Worm (Caenorhabditis elegans): ENCODE data around the gene C07A4.3.

C07A4.3 gene

DNA sequence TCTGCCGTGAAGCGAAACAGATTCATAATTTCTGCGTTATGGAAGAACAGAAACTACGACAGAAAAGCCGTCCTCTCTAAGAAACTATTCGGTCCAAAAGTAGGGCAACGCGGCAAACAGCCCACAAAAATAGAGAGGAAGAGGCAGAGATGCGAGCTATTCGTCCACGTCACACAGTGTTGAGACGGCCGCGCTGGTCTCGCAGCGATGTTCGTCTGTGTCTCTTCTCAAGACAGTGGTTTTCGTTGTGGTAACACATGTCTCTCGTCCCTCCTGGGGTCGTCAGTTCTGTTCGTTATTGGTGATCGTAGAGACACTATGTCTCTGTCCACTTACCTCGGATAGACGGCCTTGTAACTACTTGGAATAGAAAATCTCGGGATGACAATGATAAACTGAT, 16.1 kb upstream of the C07A4.3 start, which contains the start of gene erd-2.1 (continued):
- TF ChIP-seq ceh-18 (tag; optimal IDR thresholded peaks at IDR 0.05) (peak; percentile 13), pros-1 (tag; optimal IDR thresholded peaks at IDR 0.05) (no peak), Y22D7AL.16 (tag; optimal IDR thresholded peaks at IDR 0.05) (no peak), C38D4.7 (GFP tag; optimal IDR thresholded peaks at IDR 0.05) (no peak), odd-2 (tag; optimal IDR thresholded peaks at IDR 0.05) (no peak), pha-2 (tag; optimal IDR thresholded peaks at IDR 0.05) (no peak), pag-3 (tag; optimal IDR thresholded peaks at IDR 0.05; ENCODE audit: borderline replicate concordance) (no peak), pqm-1 (tag; optimal IDR thresholded peaks at IDR 0.05) (no peak), ceh-34 (tag; optimal IDR thresholded peaks at IDR 0.05) (no peak), ceh-48 (tag; optimal IDR thresholded peaks at IDR 0.05) (no peak), syd-9 (tag; optimal IDR thresholded peaks at IDR 0.05) (no peak), dmd-4 (tag; optimal IDR thresholded peaks at IDR 0.05; ENCODE audit: borderline replicate concordance) (no peak), unc-86 (tag; optimal IDR thresholded peaks at IDR 0.05) (no peak), madf-2 (tag; optimal IDR thresholded peaks at IDR 0.05) (no peak), pat-9 (tag; optimal IDR thresholded peaks at IDR 0.05) (no peak), sox-4 (tag; optimal IDR thresholded peaks at IDR 0.05) (no peak), eyg-1 (tag; optimal IDR thresholded peaks at IDR 0.05) (no peak), hlh-30 (tag; optimal IDR thresholded peaks at IDR 0.05; ENCODE audit: insufficient read depth) (peak; percentile 47), ref-2 (tag; optimal IDR thresholded peaks at IDR 0.05) (peak; percentile 55), ama-1 (optimal IDR thresholded peaks at IDR 0.05) (no peak), gmeb-2 (tag; optimal IDR thresholded peaks at IDR 0.05) (no peak), nhr-232 (tag; optimal IDR thresholded peaks at IDR 0.05) (no peak), unc-55 (GFP tag; optimal IDR thresholded peaks at IDR 0.05) (no peak), ceh-14 (tag; optimal IDR thresholded peaks at IDR 0.05) (no peak), rnt-1 (tag; optimal IDR thresholded peaks at IDR 0.05) (peak; percentile 46), ceh-30 (tag; optimal IDR thresholded peaks at IDR 0.05) (no peak), elt-2 (tag; optimal IDR thresholded peaks at IDR 0.05) (no peak), che-1 (tag; optimal IDR thresholded peaks at IDR 0.05) (no peak), T23F11.4 (GFP tag; optimal IDR thresholded peaks at IDR 0.05) (no peak), zip-5 (tag; optimal IDR thresholded peaks at IDR 0.05) (no peak), fax-1 (tag; optimal IDR thresholded peaks at IDR 0.05) (no peak), unc-42 (tag; optimal IDR thresholded peaks at IDR 0.05) (peak; percentile 22), K09A11.1 (tag; optimal IDR thresholded peaks at IDR 0.05; ENCODE audit: insufficient read depth) (no peak)

DNA sequence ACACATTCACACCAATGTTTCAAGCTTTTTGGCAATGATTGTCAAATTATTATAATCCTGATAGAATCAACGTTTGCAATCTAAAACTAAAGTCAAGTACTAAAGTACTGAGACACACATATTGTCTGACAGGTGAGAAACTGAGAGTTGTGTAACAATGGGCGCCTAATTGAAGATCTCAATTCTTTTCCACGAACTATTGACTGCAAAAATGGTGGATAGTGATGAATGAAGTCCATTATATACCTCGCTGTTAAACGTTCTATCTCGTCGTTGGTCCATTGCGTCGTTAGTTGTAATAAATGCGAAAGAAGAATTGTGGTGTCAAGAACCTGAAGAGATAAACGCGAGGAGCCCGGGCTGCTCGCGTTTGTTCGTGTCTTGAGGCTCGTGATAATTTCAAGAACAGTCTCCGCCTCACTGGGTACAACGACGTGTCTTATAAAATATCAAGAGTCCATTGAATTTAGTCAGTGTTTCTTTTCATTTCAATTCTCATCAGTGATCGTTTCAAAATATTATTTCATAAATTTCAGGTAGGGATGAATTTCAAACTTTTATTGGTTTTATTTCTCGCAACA, 14.6 kb upstream of the C07A4.3 start, which contains the start of gene F09B9.4:
F09B9.4 (plus strand) TSS at position 531 of the 581 bp plus-strand sequence.
- no peak for TF ChIP-seq fkh-10 (GFP tag; optimal IDR thresholded peaks at IDR 0.05)
- no peak for TF ChIP-seq ztf-16 (tag; optimal IDR thresholded peaks at IDR 0.05)
- no peak for TF ChIP-seq pat-9 (tag; optimal IDR thresholded peaks at IDR 0.05)
- no peak for TF ChIP-seq tbx-2 (tag; optimal IDR thresholded peaks at IDR 0.05)
- no peak for TF ChIP-seq nhr-232 (tag; optimal IDR thresholded peaks at IDR 0.05)
- no peak for TF ChIP-seq gmeb-2 (tag; optimal IDR thresholded peaks at IDR 0.05)
- TF ChIP-seq hlh-8 (tag; optimal IDR thresholded peaks at IDR 0.05) = no peak
- no peak for TF ChIP-seq pqm-1 (tag; optimal IDR thresholded peaks at IDR 0.05)

DNA sequence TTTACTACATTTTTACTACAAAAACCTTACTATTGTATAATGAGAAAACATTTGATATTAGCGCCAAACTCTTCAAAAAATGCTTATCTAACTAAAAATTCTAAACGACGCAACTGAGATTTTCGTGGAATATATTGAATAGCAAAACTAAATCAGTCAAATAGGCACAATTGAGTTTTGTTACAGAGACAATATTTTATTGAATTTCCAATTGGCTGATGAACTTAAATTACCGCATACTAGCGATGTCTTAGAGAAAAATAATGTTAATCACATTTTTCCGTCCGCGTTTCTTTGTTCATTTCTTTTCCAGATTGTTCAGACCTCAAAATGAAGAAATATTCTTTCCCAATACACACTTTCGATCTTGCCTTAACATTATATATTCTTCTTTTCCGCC, 12.3 kb upstream of the C07A4.3 start:
- TF ChIP-seq pros-1 (tag; optimal IDR thresholded peaks at IDR 0.05) (no peak), sox-4 (tag; optimal IDR thresholded peaks at IDR 0.05) (no peak), ceh-24 (tag; optimal IDR thresholded peaks at IDR 0.05) (no peak), hlh-6 (tag; optimal IDR thresholded peaks at IDR 0.05) (no peak), ttx-3 (tag; optimal IDR thresholded peaks at IDR 0.05) (no peak), pat-9 (tag; optimal IDR thresholded peaks at IDR 0.05) (no peak), sdc-2 (tag; optimal IDR thresholded peaks at IDR 0.05) (no peak), F13H6.1 (tag; optimal IDR thresholded peaks at IDR 0.05) (no peak), ceh-14 (tag; optimal IDR thresholded peaks at IDR 0.05) (no peak), eyg-1 (tag; optimal IDR thresholded peaks at IDR 0.05) (no peak), ama-1 (optimal IDR thresholded peaks at IDR 0.05) (no peak), ceh-18 (tag; optimal IDR thresholded peaks at IDR 0.05) (no peak), fax-1 (tag; optimal IDR thresholded peaks at IDR 0.05) (no peak), tbx-2 (tag; optimal IDR thresholded peaks at IDR 0.05) (no peak), hlh-15 (tag; optimal IDR thresholded peaks at IDR 0.05) (no peak), unc-86 (tag; optimal IDR thresholded peaks at IDR 0.05) (no peak), ztf-16 (tag; optimal IDR thresholded peaks at IDR 0.05) (no peak), hlh-8 (tag; optimal IDR thresholded peaks at IDR 0.05) (no peak), ceh-2 (tag; optimal IDR thresholded peaks at IDR 0.05) (no peak)

Data from whole organism, late embryonic.